Worm (Caenorhabditis elegans) whole organism, L1 larva: ENCODE data around the gene tkr-3.
A peak's percentile ranks its signal among the peaks of the same experiment; 100 is the strongest.

Experiments used
- C04F5.9 ChIP-seq: sonication (generic microtip); optimal IDR thresholded peaks from 2 replicates; lab custom pipeline; 2016; ENCODE audit warnings: missing genetic modification characterization, missing compliant biosample characterization
- C16A3.4 ChIP-seq: fragments of 150-350 bp; optimal IDR thresholded peaks from 2 replicates; lab custom pipeline; 2014; ENCODE audit warnings: missing biosample characterization, missing genetic modification characterization
- C34B4.2 ChIP-seq: sonication (generic microtip); optimal IDR thresholded peaks from 2 replicates; lab custom pipeline; 2017; ENCODE audit warnings: mild to moderate bottlenecking, missing genetic modification characterization, missing compliant biosample characterization
- F16B12.6 ChIP-seq: fragments of 150-350 bp; optimal IDR thresholded peaks from 2 replicates; lab custom pipeline; 2014; ENCODE audit warnings: missing biosample characterization, missing genetic modification characterization
- Y116A8C.19 ChIP-seq: sonication (generic microtip); optimal IDR thresholded peaks from 2 replicates; lab custom pipeline; 2016; ENCODE audit warnings: missing compliant biosample characterization, missing genetic modification characterization, borderline replicate concordance
- aha-1 ChIP-seq: fragments of 150-350 bp; optimal IDR thresholded peaks from 2 replicates; lab custom pipeline; 2014; ENCODE audit warnings: missing biosample characterization, missing genetic modification characterization
- aly-2 ChIP-seq: fragments of 150-350 bp; optimal IDR thresholded peaks from 2 replicates; lab custom pipeline; 2014; ENCODE audit warnings: missing biosample characterization, missing genetic modification characterization
- ama-1 ChIP-seq: fragments of 150-350 bp; optimal IDR thresholded peaks from 2 replicates; lab custom pipeline; 2014
- ceh-88 ChIP-seq: fragments of 200-800 bp; sonication (Bioruptor generic); IDR thresholded peaks from 2 replicates; pipeline ENCODE4 v1.3.6; 2022; ENCODE audit warnings: missing genetic modification characterization, missing compliant biosample characterization
- ceh-90 ChIP-seq: sonication (generic microtip); optimal IDR thresholded peaks from 2 replicates; lab custom pipeline; 2016; ENCODE audit warnings: missing genetic modification characterization, missing compliant biosample characterization
- dsc-1 ChIP-seq: sonication (generic microtip); optimal IDR thresholded peaks from 2 replicates; lab custom pipeline; 2016; ENCODE audit warnings: mild to moderate bottlenecking, missing genetic modification characterization, missing compliant biosample characterization
- egl-13 ChIP-seq: sonication (generic microtip); optimal IDR thresholded peaks from 2 replicates; lab custom pipeline; 2016; ENCODE audit warnings: missing genotype, missing genetic modification reagents, missing genetic modification characterization, missing compliant biosample characterization
- egl-27 ChIP-seq, 2 experiments: fragments of 150-350 bp in 1 of 2; sonication (generic microtip); optimal IDR thresholded peaks; 3 replicates each; lab custom pipeline; 2017 to 2018; ENCODE audit warnings: missing biosample characterization in 2 of 2, missing genetic modification characterization in 2 of 2, missing genetic modification reagents in 2 of 2
- elt-3 ChIP-seq, 6 experiments: fragments of 150-350 bp in 1 of 6; sonication (generic microtip); optimal IDR thresholded peaks; 2 replicates each; lab custom pipeline; 2017 to 2018; ENCODE audit warnings: missing biosample characterization in 6 of 6, missing genetic modification characterization in 6 of 6, inconsistent platforms in 1 of 6
- ets-5 ChIP-seq: fragments of 200-800 bp; sonication (Bioruptor generic); IDR thresholded peaks from 2 replicates; pipeline ENCODE4 v1.3.6; 2022; ENCODE audit warnings: missing genetic modification characterization, missing compliant biosample characterization
- fkh-8 ChIP-seq: sonication (generic microtip); optimal IDR thresholded peaks from 2 replicates; lab custom pipeline; 2016; ENCODE audit warnings: mild to moderate bottlenecking, missing genetic modification characterization, missing compliant biosample characterization
- grh-1 ChIP-seq: fragments of 200-800 bp; sonication (Bioruptor generic); IDR thresholded peaks from 2 replicates; pipeline ENCODE4 v1.3.6; 2022; ENCODE audit warnings: missing genetic modification reagents, missing genetic modification characterization, missing compliant biosample characterization
- irx-1 ChIP-seq: sonication (generic microtip); optimal IDR thresholded peaks from 2 replicates; lab custom pipeline; 2016; ENCODE audit warnings: missing genetic modification characterization, missing compliant biosample characterization
- isw-1 ChIP-seq: fragments of 200-800 bp; sonication (Bioruptor generic); IDR thresholded peaks from 2 replicates; pipeline ENCODE4 v1.3.6; 2022; ENCODE audit warnings: missing genetic modification characterization, missing compliant biosample characterization
- lin-14 ChIP-seq: fragments of 200-800 bp; sonication (Bioruptor generic); optimal IDR thresholded peaks from 2 replicates; lab custom pipeline; 2018; ENCODE audit warnings: mild to moderate bottlenecking, missing genetic modification characterization, moderate library complexity, missing compliant biosample characterization
- lin-35 ChIP-seq, 2 experiments: fragments of 150-350 bp; optimal IDR thresholded peaks; 2 replicates each; lab custom pipeline; 2014; ENCODE audit warnings: missing biosample characterization in 2 of 2, missing genetic modification characterization in 2 of 2, missing genetic modification reagents in 2 of 2
- lsy-2 ChIP-seq, 2 experiments: fragments of 150-350 bp; optimal IDR thresholded peaks; 2 replicates each; lab custom pipeline; 2014; ENCODE audit warnings: missing biosample characterization in 2 of 2, missing genetic modification characterization in 2 of 2
- mab-9 ChIP-seq: fragments of 200-800 bp; sonication (Bioruptor generic); IDR thresholded peaks from 2 replicates; pipeline ENCODE4 v1.3.6; 2022; ENCODE audit warnings: missing genetic modification reagents, missing genetic modification characterization, missing compliant biosample characterization
- mef-2 ChIP-seq: fragments of 150-350 bp; optimal IDR thresholded peaks from 2 replicates; lab custom pipeline; 2014; ENCODE audit warnings: missing biosample characterization, missing genetic modification characterization
- mep-1 ChIP-seq: fragments of 150-350 bp; optimal IDR thresholded peaks from 2 replicates; lab custom pipeline; 2014; ENCODE audit warnings: missing biosample characterization, missing genetic modification characterization
- nhr-11 ChIP-seq: fragments of 150-350 bp; optimal IDR thresholded peaks from 2 replicates; lab custom pipeline; 2014; ENCODE audit warnings: missing biosample characterization, missing genetic modification characterization
- nhr-12 ChIP-seq: sonication (generic microtip); optimal IDR thresholded peaks from 2 replicates; lab custom pipeline; 2017; ENCODE audit warnings: missing biosample characterization, missing genetic modification characterization
- nhr-19 ChIP-seq: fragments of 200-800 bp; sonication (Bioruptor generic); conservative IDR thresholded peaks from 2 replicates; pipeline ENCODE4 v1.3.6; 2022; ENCODE audit warnings: missing genetic modification characterization, missing compliant biosample characterization
- nhr-20 ChIP-seq: sonication (generic microtip); optimal IDR thresholded peaks from 2 replicates; lab custom pipeline; 2016; ENCODE audit warnings: mild to moderate bottlenecking, missing genetic modification characterization, missing compliant biosample characterization
- nhr-237 ChIP-seq: fragments of 150-350 bp; optimal IDR thresholded peaks from 2 replicates; lab custom pipeline; 2014; ENCODE audit warnings: missing biosample characterization, missing genetic modification characterization
- nhr-47 ChIP-seq: sonication (generic microtip); optimal IDR thresholded peaks from 2 replicates; lab custom pipeline; 2016; ENCODE audit warnings: mild to moderate bottlenecking, missing genetic modification characterization, moderate library complexity, missing compliant biosample characterization
- nhr-71 ChIP-seq: sonication (generic microtip); optimal IDR thresholded peaks from 2 replicates; lab custom pipeline; 2016; ENCODE audit warnings: mild to moderate bottlenecking, missing genetic modification characterization, moderate library complexity, missing compliant biosample characterization
- nhr-76 ChIP-seq: sonication (generic microtip); optimal IDR thresholded peaks from 2 replicates; lab custom pipeline; 2017; ENCODE audit warnings: missing biosample characterization, missing genetic modification characterization
- nhr-77 ChIP-seq: fragments of 150-350 bp; optimal IDR thresholded peaks from 2 replicates; lab custom pipeline; 2014; ENCODE audit warnings: missing biosample characterization, missing genetic modification characterization
- nhr-85 ChIP-seq: sonication (generic microtip); peaks from one replicate; lab custom pipeline; 2016; ENCODE audit warnings: missing genetic modification characterization, inconsistent platforms, missing compliant biosample characterization
- nhr-90 ChIP-seq: sonication (generic microtip); optimal IDR thresholded peaks from 2 replicates; lab custom pipeline; 2016; ENCODE audit warnings: mild to moderate bottlenecking, missing genetic modification characterization, missing compliant biosample characterization; ENCODE audit not compliant: poor library complexity
- skn-1 ChIP-seq: fragments of 150-350 bp; optimal IDR thresholded peaks from 2 replicates; lab custom pipeline; 2014; ENCODE audit warnings: missing biosample characterization, missing genetic modification characterization
- snu-23 ChIP-seq: sonication (generic microtip); optimal IDR thresholded peaks from 2 replicates; lab custom pipeline; 2016; ENCODE audit warnings: missing genetic modification characterization, missing compliant biosample characterization
- swsn-7 ChIP-seq: sonication (generic microtip); optimal IDR thresholded peaks from 2 replicates; lab custom pipeline; 2016; ENCODE audit warnings: missing genetic modification characterization, missing compliant biosample characterization
- tbx-2 ChIP-seq: sonication (generic microtip); optimal IDR thresholded peaks from 2 replicates; lab custom pipeline; 2016; ENCODE audit warnings: missing genetic modification characterization, missing compliant biosample characterization
- unc-130 ChIP-seq: fragments of 150-350 bp; optimal IDR thresholded peaks from 2 replicates; lab custom pipeline; 2017; ENCODE audit warnings: missing biosample characterization, missing genetic modification characterization, inconsistent platforms
- unc-62 ChIP-seq: fragments of 150-350 bp; optimal IDR thresholded peaks from 2 replicates; lab custom pipeline; 2014; ENCODE audit warnings: missing biosample characterization, missing genetic modification reagents, missing genetic modification characterization
- unc-98 ChIP-seq: fragments of 200-800 bp; sonication (Bioruptor generic); IDR thresholded peaks from 2 replicates; pipeline ENCODE4 v1.3.6; 2022; ENCODE audit warnings: missing genetic modification characterization, missing compliant biosample characterization
- vab-15 ChIP-seq: sonication (generic microtip); optimal IDR thresholded peaks from 2 replicates; lab custom pipeline; 2017; ENCODE audit warnings: missing genotype, mild to moderate bottlenecking, missing genetic modification characterization, missing compliant biosample characterization
- xbp-1 ChIP-seq: sonication (generic microtip); optimal IDR thresholded peaks from 2 replicates; lab custom pipeline; 2016; ENCODE audit warnings: missing genetic modification characterization, missing compliant biosample characterization

The tkr-3 gene

ce11 chrIV:5100145-5100544 is 21.8 kb downstream of the tkr-3 start (continued):
- TF ChIP-seq nhr-76 (tag; lab: Kevin White, UChicago) (no peak), mef-2 (tag; lab: Kevin White, UChicago) (no peak), grh-1 (GFP tag; lab: Robert Waterston, UW) (no peak), C16A3.4 (no peak), nhr-47 (tag; lab: Kevin White, UChicago) (peak; percentile 47), vab-15 (no peak), nhr-11 (tag; lab: Kevin White, UChicago) (no peak), elt-3 (tag; optimal IDR thresholded peaks at IDR 0.05; lab: Kevin White, UChicago) (no peak), isw-1 (GFP tag; lab: Robert Waterston, UW) (no peak), aha-1 (tag; lab: Kevin White, UChicago) (no peak), fkh-8 (peak; percentile 25), mab-9 (no peak), ceh-90 (tag; lab: Kevin White, UChicago) (no peak), ets-5 (GFP tag; lab: Robert Waterston, UW) (no peak), nhr-77 (tag; lab: Kevin White, UChicago) (no peak), Y116A8C.19 (no peak), unc-130 (no peak), egl-27 (tag; optimal IDR thresholded peaks at IDR 0.05; lab: Kevin White, UChicago) (no peak), C34B4.2 (tag; lab: Kevin White, UChicago) (no peak), nhr-19 (peak; percentile 28; the same call in 1 of the 2 replicates), mep-1 (peak; percentile 23), nhr-85 (tag; lab: Kevin White, UChicago) (no peak), swsn-7 (peak; percentile 9), ceh-88 (GFP tag; lab: Robert Waterston, UW) (no peak), unc-98 (GFP tag; lab: Robert Waterston, UW) (no peak), irx-1 (tag; lab: Kevin White, UChicago) (no peak), lsy-2 (tag; optimal IDR thresholded peaks at IDR 0.05; lab: Kevin White, UChicago) (peak in 1 of 2 experiments; percentile 44), lin-14 (GFP tag; lab: Kevin White, UChicago) (peak; percentile 89), F16B12.6 (tag; lab: Kevin White, UChicago) (no peak), skn-1 (tag; lab: Kevin White, UChicago) (no peak), nhr-237 (tag; lab: Kevin White, UChicago) (no peak), aly-2 (no peak), nhr-20 (no peak), nhr-12 (tag; lab: Kevin White, UChicago) (no peak), nhr-71 (tag; lab: Kevin White, UChicago) (peak; percentile 17), unc-62 (no peak), snu-23 (peak; percentile 4), tbx-2 (tag; lab: Kevin White, UChicago) (peak; percentile 17), nhr-90 (no peak), ama-1 (lab: Kevin White, UChicago) (no peak), xbp-1 (tag; lab: Kevin White, UChicago) (no peak)

- TF ChIP-seq egl-27 (tag; optimal IDR thresholded peaks at IDR 0.05; lab: Kevin White, UChicago) (no peak), F16B12.6 (tag; lab: Kevin White, UChicago) (no peak), C04F5.9 (tag; lab: Kevin White, UChicago) (no peak), vab-15 (no peak), dsc-1 (tag; lab: Kevin White, UChicago) (no peak), lin-14 (GFP tag; lab: Kevin White, UChicago) (no peak), egl-13 (tag; lab: Kevin White, UChicago) (no peak), lin-35 (GFP tag; optimal IDR thresholded peaks at IDR 0.05; lab: Kevin White, UChicago) (no peak)
- TF ChIP-seq, all 84 proteins: peak for 0
These were observed 28.4 kb downstream of the tkr-3 start for ce11 chrIV:5093462-5093861.
